Fruit fly (Drosophila melanogaster): ENCODE measurements around the gene Rcd-1r.

The Rcd-1r gene

DNA sequence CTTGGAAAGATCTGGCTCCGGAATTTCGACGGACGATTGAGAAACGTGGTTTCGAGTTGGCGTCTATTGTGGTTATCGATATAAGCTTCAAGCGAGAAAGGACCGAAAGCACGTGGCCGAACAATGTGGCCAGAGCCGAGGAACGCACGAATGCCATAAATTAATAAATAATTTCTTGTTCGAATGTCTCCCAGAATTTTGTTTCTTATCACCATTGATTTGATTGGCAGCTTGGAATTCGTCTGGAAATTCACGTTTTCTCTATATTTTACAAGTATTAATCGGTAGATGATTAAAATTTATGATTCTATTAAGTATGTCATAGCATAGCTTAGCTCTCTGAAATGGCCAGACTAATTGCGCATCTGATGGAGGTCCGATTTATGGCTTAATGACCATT, at the start of gene Rcd-1r:
Rcd-1r (minus strand) TSS at position 101 of the 400 bp plus-strand sequence.
- no peak for TF ChIP-seq Dll (optimal IDR thresholded peaks at IDR 0.05)
- no peak for TF ChIP-seq usp (GFP tag; optimal IDR thresholded peaks at IDR 0.05)
- no peak for TF ChIP-seq EcR (GFP tag; optimal IDR thresholded peaks at IDR 0.05)
- no peak for TF ChIP-seq pan (optimal IDR thresholded peaks at IDR 0.05)
- TF ChIP-seq CG8478 (optimal IDR thresholded peaks at IDR 0.05): no peak
- no peak for TF ChIP-seq psq (optimal IDR thresholded peaks at IDR 0.05)

DNA sequence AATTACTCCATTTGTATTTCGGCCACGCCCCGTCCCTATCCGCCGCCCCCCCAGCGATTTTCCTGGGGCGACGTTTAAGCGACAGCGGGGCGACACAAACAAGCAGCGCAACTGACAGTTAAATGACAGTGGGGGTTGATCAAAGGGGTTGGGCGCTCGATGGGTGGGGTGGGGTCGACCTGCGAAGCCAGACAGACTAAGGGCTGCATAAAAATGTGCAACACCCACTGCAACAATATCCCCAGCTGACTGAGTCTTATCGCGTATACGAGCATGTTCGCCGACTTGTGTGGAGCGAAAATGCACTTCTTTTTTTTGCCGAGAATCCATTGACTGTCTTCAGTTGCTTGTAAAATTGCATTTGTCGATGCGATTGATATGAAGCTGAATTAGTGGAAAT, 17.9 kb upstream of the Rcd-1r start, which contains the start of gene CG9582:
CG9582 (minus strand) TSS at position 101 of the 400 bp plus-strand sequence.
- TF ChIP-seq pan (optimal IDR thresholded peaks at IDR 0.05) (no peak), CG8478 (optimal IDR thresholded peaks at IDR 0.05) (no peak), psq (optimal IDR thresholded peaks at IDR 0.05) (no peak), usp (GFP tag; optimal IDR thresholded peaks at IDR 0.05) (no peak), Dll (optimal IDR thresholded peaks at IDR 0.05) (no peak), EcR (GFP tag; optimal IDR thresholded peaks at IDR 0.05) (no peak)

DNA sequence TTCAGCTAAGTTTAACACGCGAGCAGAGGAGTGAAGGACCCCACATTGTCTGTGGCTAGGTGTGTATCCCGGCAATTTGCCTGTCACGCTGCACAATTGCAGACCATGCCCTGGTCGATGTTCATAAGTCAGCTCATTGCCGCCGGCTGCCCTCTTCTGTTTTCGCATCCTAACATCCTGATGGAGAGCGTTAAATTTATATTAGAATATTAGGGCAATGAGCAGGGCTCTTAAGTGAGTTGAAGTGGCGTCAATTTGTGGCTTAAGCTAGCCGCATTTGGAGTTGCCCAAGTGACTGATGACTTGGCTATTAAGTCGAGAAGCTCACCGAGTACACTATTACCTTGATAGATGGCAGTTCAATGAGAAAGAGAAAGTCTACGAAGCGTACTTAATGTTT, 12.3 kb upstream of the Rcd-1r start:
- TF ChIP-seq EcR (GFP tag; optimal IDR thresholded peaks at IDR 0.05): no peak
- no peak for TF ChIP-seq pan (optimal IDR thresholded peaks at IDR 0.05)
- no peak for TF ChIP-seq CG8478 (optimal IDR thresholded peaks at IDR 0.05)
- no peak for TF ChIP-seq usp (GFP tag; optimal IDR thresholded peaks at IDR 0.05)
- no peak for TF ChIP-seq Dll (optimal IDR thresholded peaks at IDR 0.05)
- no peak for TF ChIP-seq psq (optimal IDR thresholded peaks at IDR 0.05)

DNA sequence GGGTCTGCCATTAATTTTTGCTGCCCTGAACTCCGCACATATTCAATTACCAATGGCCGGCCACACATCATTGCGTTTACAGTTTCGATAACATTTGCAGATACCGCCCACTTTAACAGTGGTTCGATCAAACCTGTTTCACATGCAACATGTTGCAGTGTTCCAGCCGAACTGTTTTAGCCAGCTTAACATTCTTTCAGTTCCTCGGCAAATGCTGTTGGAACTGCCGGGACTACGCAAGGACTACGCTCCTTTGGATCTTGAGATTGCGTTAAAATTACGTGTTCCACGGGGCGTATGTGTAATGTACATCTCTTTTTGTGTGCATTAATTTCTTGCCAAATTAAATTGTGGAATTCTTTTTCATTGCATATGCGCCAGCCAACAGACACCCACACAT, 5.6 kb upstream of the Rcd-1r start:
- TF ChIP-seq usp (GFP tag; optimal IDR thresholded peaks at IDR 0.05) (no peak), pan (optimal IDR thresholded peaks at IDR 0.05) (no peak), CG8478 (optimal IDR thresholded peaks at IDR 0.05) (no peak), EcR (GFP tag; optimal IDR thresholded peaks at IDR 0.05) (no peak), psq (optimal IDR thresholded peaks at IDR 0.05) (no peak), Dll (optimal IDR thresholded peaks at IDR 0.05) (no peak)

DNA sequence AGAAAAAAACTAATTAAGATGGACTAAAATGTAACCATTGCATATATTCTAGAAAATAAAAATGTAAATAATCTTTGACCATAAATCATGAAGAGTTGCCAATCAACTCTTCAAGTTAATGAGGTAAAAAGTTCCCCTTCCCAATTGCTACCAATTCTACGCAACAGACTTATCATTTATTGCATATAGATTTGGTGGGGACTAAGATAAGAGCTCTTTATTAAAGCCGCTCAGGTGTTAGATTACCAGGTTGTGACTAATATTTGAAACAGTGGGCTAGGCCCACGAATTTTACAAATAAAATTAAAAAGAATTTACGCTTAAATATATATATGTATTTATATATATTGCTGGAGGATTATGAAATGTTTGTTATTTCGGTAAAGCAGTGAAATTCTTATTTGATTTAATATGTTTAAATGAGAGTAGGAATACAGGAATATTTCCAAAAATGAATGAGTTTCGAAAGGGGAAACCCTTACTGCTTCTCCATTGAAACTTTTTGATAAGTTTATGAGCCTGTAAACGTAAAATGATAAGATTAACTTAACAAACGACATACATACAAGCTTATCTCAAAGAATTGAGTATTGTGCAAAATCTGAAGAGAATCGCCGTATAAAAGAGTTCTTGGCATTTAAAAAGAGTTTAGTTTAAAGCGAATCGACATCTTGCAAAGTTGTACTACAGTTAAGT, 2.2 kb downstream of the Rcd-1r start, which contains the start of gene CG13102:
CG13102 (plus strand) TSS at position 646 of the 696 bp plus-strand sequence.
- TF ChIP-seq Dll (optimal IDR thresholded peaks at IDR 0.05) (no peak), usp (GFP tag; optimal IDR thresholded peaks at IDR 0.05) (no peak), psq (optimal IDR thresholded peaks at IDR 0.05) (no peak), EcR (GFP tag; optimal IDR thresholded peaks at IDR 0.05) (no peak), pan (optimal IDR thresholded peaks at IDR 0.05) (no peak), CG8478 (optimal IDR thresholded peaks at IDR 0.05) (no peak)

DNA sequence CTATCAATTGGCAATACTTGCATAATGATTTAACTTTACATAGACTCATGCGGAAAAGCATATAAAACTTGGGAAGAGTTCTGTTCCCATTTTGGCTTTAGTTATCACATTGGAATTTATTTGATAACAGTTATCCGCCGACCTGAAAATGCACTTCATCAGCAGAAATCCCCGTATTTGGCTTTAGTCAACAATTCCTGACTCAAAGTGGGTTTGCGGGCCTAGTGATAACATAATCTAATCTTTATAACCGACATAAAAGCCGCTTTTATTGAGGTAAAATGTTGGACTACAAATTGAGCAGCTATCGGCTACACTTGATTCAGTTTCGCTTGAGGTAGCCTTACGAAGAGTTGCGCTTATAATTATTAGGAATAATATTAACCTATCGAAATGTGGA, 3.6 kb downstream of the Rcd-1r start, which contains the start of gene CG9568:
CG9568 (plus strand) TSS at position 317 of the 400 bp plus-strand sequence.
- TF ChIP-seq Dll (optimal IDR thresholded peaks at IDR 0.05) (no peak), CG8478 (optimal IDR thresholded peaks at IDR 0.05) (no peak), psq (optimal IDR thresholded peaks at IDR 0.05) (no peak), pan (optimal IDR thresholded peaks at IDR 0.05) (no peak), usp (GFP tag; optimal IDR thresholded peaks at IDR 0.05) (no peak), EcR (GFP tag; optimal IDR thresholded peaks at IDR 0.05) (no peak)

- TF ChIP-seq pan (optimal IDR thresholded peaks at IDR 0.05): no peak
- no peak for TF ChIP-seq Dll (optimal IDR thresholded peaks at IDR 0.05)
- no peak for TF ChIP-seq psq (optimal IDR thresholded peaks at IDR 0.05)
- TF ChIP-seq CG8478 (optimal IDR thresholded peaks at IDR 0.05): no peak
- no peak for TF ChIP-seq usp (GFP tag; optimal IDR thresholded peaks at IDR 0.05)
Observed at dm6 chr2L:8998237-8998636, 15.6 kb downstream of the Rcd-1r start, which contains the start of gene Try29F. Try29F (plus strand) TSS chr2L:8998537.

DNA sequence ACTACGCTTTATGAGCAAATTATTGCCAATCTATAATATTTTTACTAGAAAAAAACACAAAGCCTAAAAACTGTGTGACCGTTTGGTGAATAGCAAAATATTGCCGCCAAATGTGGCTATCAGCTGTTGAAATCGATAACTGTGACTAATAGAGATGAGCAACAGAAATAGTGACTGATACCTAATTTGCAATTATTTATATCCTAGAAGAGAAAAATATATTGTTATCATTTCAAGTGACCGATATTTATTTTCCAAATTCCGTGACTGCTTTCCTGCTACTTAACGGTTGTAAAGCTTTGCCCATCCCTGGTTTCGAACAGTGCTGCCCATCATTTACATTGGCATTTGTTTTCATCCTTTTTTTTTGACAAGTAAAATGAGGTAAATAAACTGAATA, 16.6 kb downstream of the Rcd-1r start, which contains the start of the genes alien and CG18661:
alien (minus strand) TSS at position 95 of the 400 bp plus-strand sequence.
CG18661 (plus strand) TSS at position 321 of the 400 bp plus-strand sequence.
- TF ChIP-seq EcR (GFP tag; optimal IDR thresholded peaks at IDR 0.05) (no peak), Dll (optimal IDR thresholded peaks at IDR 0.05) (no peak), usp (GFP tag; optimal IDR thresholded peaks at IDR 0.05) (no peak), pan (optimal IDR thresholded peaks at IDR 0.05) (no peak), CG8478 (optimal IDR thresholded peaks at IDR 0.05) (no peak), psq (optimal IDR thresholded peaks at IDR 0.05) (no peak)

DNA sequence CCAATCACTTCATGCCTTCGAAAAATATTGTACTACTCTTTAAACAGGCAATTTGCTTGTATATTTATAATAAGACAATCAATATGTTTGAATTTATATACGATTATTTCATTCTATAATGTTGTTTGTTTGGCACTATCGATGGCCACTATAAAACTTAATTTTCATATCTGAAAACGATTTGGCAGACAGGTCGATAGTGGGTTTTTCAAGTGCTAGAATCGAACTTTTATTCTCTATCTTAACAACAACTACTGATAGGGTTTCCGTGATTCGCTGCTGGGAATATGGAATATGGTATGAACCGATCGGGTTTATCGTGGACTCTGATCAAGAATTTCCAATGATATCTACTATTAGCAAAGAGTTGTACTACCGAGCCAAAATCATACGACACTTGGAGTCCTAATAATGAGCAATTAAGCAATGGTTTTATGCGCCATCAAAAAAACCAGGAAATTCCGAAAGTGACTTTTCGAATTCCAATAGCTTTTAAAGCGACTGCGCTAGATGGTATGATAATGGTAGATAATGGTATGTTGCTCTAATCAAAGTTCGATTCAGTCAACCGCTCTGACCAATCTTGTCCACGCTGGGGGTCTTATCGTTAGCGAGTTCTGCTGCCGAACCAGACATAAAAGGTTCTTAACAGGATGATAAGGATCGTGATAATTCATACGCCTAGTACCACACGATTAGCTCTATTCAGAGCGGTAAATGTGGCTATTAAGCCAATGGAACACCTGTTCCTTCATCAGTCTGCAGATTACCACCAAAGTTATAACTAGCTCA, 20.0 kb downstream of the Rcd-1r start, which contains the start of gene CG17906:
CG17906 (plus strand) TSS at position 742 of the 792 bp plus-strand sequence.
- TF ChIP-seq Dll (optimal IDR thresholded peaks at IDR 0.05): no peak
- TF ChIP-seq EcR (GFP tag; optimal IDR thresholded peaks at IDR 0.05): no peak
- TF ChIP-seq pan (optimal IDR thresholded peaks at IDR 0.05): no peak
- no peak for TF ChIP-seq psq (optimal IDR thresholded peaks at IDR 0.05)
- TF ChIP-seq usp (GFP tag; optimal IDR thresholded peaks at IDR 0.05): no peak
- no peak for TF ChIP-seq CG8478 (optimal IDR thresholded peaks at IDR 0.05)

dm6 chr2L:8991583-8991982, 22.3 kb downstream of the Rcd-1r start, which contains the start of gene CG9555:
CG9555 (plus strand) TSS chr2L:8991735.
- TF ChIP-seq usp (GFP tag; optimal IDR thresholded peaks at IDR 0.05) (no peak), CG8478 (optimal IDR thresholded peaks at IDR 0.05) (no peak), EcR (GFP tag; optimal IDR thresholded peaks at IDR 0.05) (no peak), Dll (optimal IDR thresholded peaks at IDR 0.05) (no peak), pan (optimal IDR thresholded peaks at IDR 0.05) (no peak), psq (optimal IDR thresholded peaks at IDR 0.05) (no peak)

DNA sequence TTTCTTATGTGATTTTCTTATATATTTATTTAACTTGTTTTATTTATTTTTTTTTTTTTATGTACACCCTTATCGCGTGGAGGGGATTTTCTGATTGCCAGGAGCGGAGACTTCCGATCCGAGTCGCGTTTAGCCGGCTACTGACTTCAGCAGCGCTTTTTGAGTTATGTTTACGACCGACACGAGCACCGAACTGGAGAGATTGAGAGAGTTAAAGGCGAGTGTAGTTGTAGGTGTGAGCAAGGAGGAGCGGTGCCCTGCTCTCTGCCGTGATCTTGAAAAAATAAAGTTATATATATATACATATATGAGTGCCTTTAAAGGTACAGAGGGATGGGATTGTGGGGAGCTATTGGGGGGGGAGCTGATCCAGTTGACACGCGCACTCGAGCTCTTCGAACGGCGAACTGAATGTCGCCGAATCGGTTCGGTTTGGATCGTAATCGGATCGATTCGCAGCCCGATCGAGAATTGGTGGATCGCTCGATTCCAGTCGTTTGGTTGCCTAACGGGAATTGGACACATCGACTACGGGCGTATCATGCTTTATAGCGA, 24.8 kb downstream of the Rcd-1r start, which contains the start of gene rost:
rost (minus strand) TSS at position 503 of the 555 bp plus-strand sequence.
- TF ChIP-seq pan (optimal IDR thresholded peaks at IDR 0.05): no peak
- TF ChIP-seq CG8478 (optimal IDR thresholded peaks at IDR 0.05): no peak
- no peak for TF ChIP-seq psq (optimal IDR thresholded peaks at IDR 0.05)
- TF ChIP-seq Dll (optimal IDR thresholded peaks at IDR 0.05): no peak
- TF ChIP-seq usp (GFP tag; optimal IDR thresholded peaks at IDR 0.05): no peak
- TF ChIP-seq EcR (GFP tag; optimal IDR thresholded peaks at IDR 0.05): no peak

All from whole organism.